Fruit fly (Drosophila melanogaster): ENCODE data around the gene CG8188.
A peak's percentile ranks its signal among the peaks of the same experiment; 100 is the strongest.

The CG8188 gene

dm6 chrX:17651998-17652738 is 50.7 kb downstream of the CG8188 start, which contains the start of gene RhoGAPp190:
RhoGAPp190 (minus strand) TSS chrX:17652562.
- TF ChIP-seq Pif1A (GFP tag; optimal IDR thresholded peaks at IDR 0.05) (no peak), fd96Ca (GFP tag; IDR thresholded peaks at IDR 0.05) (0 out of 3 replicates have a peak, but pooled peaks have one; percentile 35), CG15710 (tag; optimal IDR thresholded peaks at IDR 0.05) (no peak), CG10348 (GFP tag; IDR thresholded peaks at IDR 0.05) (no peak), CG13204 (GFP tag; optimal IDR thresholded peaks at IDR 0.05) (peak; percentile 15), EcR (GFP tag; optimal IDR thresholded peaks at IDR 0.05) (no peak), CG32121 (GFP tag; IDR thresholded peaks at IDR 0.05) (no peak)

DNA sequence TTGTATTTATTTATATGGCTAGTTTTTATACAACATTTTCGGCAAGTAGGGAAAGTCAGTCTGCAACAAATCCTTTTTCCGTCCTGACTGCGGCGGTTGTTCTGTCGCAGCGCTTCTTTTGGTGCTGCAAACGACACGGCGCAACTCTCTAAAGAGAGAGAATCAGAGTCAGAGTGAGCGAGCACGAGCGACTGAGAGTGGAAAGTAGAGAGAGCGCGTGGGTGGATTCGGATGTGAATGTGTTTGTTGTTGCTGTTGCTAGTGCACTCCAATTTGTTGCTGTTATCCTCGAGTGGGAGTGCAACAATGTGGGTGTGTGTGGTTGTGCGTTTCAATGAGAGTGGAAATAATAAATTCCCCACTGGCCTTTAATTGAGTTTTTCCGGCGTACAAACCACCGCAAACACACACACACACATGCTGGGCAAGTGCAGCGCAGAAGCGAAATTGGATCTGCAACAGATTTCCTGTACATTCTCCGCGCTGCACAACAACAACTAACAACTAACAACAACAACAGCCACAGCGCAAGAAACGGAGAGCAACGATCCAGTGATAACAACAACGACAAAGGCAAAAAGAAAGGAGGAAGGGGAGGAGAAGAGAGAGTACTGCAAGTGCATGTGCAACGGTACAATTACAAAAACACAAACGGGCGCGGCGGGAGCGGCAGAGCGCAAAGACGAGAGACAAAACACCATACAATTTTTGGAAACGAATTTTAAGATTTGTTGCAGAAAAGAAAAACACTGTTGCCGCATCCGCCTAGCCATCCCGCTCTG is 51.4 kb downstream of the CG8188 start:
- TF ChIP-seq EcR (GFP tag; optimal IDR thresholded peaks at IDR 0.05) (peak; percentile 46), Ets98B (GFP tag; IDR thresholded peaks at IDR 0.05) (no peak), CG13204 (GFP tag; optimal IDR thresholded peaks at IDR 0.05) (peak; percentile 35)
